Worm (Caenorhabditis elegans): Measurements from ENCODE around the gene nspe-7.

The nspe-7 gene

ce11 chrII:12629387-12629786 lies 2.4 kb downstream of the nspe-7 start, which contains the start of gene Y38E10A.28:
Gene Y38E10A.28 (plus strand): TSS chrII:12629687.
- TF ChIP-seq ama-1 (optimal IDR thresholded peaks at IDR 0.05) (no peak), mab-5 (tag; optimal IDR thresholded peaks at IDR 0.05) (no peak), skn-1 (tag; optimal IDR thresholded peaks at IDR 0.05) (no peak), C34F6.9 (tag; optimal IDR thresholded peaks at IDR 0.05) (no peak), nhr-129 (tag; optimal IDR thresholded peaks at IDR 0.05) (no peak), elt-3 (tag; optimal IDR thresholded peaks at IDR 0.05) (no peak), R02D3.7 (tag; optimal IDR thresholded peaks at IDR 0.05) (no peak), peb-1 (tag; optimal IDR thresholded peaks at IDR 0.05) (no peak), aly-2 (tag; optimal IDR thresholded peaks at IDR 0.05) (no peak), lin-13 (GFP tag; optimal IDR thresholded peaks at IDR 0.05) (no peak), ceh-16 (tag; optimal IDR thresholded peaks at IDR 0.05) (no peak), unc-62 (GFP tag; optimal IDR thresholded peaks at IDR 0.05) (no peak), nhr-10 (tag; optimal IDR thresholded peaks at IDR 0.05) (no peak), nhr-11 (tag; optimal IDR thresholded peaks at IDR 0.05) (no peak), Y55F3AM.14 (GFP tag; optimal IDR thresholded peaks at IDR 0.05) (no peak), mdl-1 (tag; optimal IDR thresholded peaks at IDR 0.05) (no peak), nhr-6 (tag; optimal IDR thresholded peaks at IDR 0.05) (no peak), ztf-4 (tag; optimal IDR thresholded peaks at IDR 0.05) (no peak), lin-11 (tag; optimal IDR thresholded peaks at IDR 0.05) (no peak), mbf-1 (tag; optimal IDR thresholded peaks at IDR 0.05) (no peak)

ce11 chrII:12630888-12631287 lies 3.9 kb downstream of the nspe-7 start, which contains the start of gene Y38E10A.34:
Gene Y38E10A.34 (plus strand): TSS chrII:12631188.
- TF ChIP-seq R02D3.7 (tag; optimal IDR thresholded peaks at IDR 0.05) (no peak), nhr-237 (tag; optimal IDR thresholded peaks at IDR 0.05) (no peak)

- TF ChIP-seq sma-9 (GFP tag; optimal IDR thresholded peaks at IDR 0.05) (peak; percentile 44), sma-9 (tag; optimal IDR thresholded peaks at IDR 0.05) (no peak), elt-1 (tag; optimal IDR thresholded peaks at IDR 0.05) (no peak), nhr-12 (tag; optimal IDR thresholded peaks at IDR 0.05) (no peak)
Observed at ce11 chrII:12634749-12635318, 7.8 kb downstream of the nspe-7 start, which contains the start of gene Y38E10A.17. Gene Y38E10A.17 (minus strand): TSS chrII:12634799.

- TF ChIP-seq elt-3 (tag; optimal IDR thresholded peaks at IDR 0.05): no peak
- TF ChIP-seq mbf-1 (tag; optimal IDR thresholded peaks at IDR 0.05): no peak
- no peak for TF ChIP-seq peb-1 (tag; optimal IDR thresholded peaks at IDR 0.05)
- TF ChIP-seq F13H6.1 (tag; optimal IDR thresholded peaks at IDR 0.05): no peak
- no peak for TF ChIP-seq nhr-11 (tag; optimal IDR thresholded peaks at IDR 0.05)
- no peak for TF ChIP-seq nhr-237 (tag; optimal IDR thresholded peaks at IDR 0.05)
- TF ChIP-seq sma-3 (GFP tag; optimal IDR thresholded peaks at IDR 0.05): no peak
- TF ChIP-seq nhr-23 (tag; optimal IDR thresholded peaks at IDR 0.05): no peak
- no peak for TF ChIP-seq nhr-129 (tag; optimal IDR thresholded peaks at IDR 0.05)
- TF ChIP-seq aly-2 (tag; optimal IDR thresholded peaks at IDR 0.05): no peak
- TF ChIP-seq ztf-4 (tag; optimal IDR thresholded peaks at IDR 0.05): no peak
- no peak for TF ChIP-seq skn-1 (tag; optimal IDR thresholded peaks at IDR 0.05)
- no peak for TF ChIP-seq ama-1 (optimal IDR thresholded peaks at IDR 0.05)
Observed at ce11 chrII:12636602-12637001, 9.6 kb downstream of the nspe-7 start, which contains the start of gene nhr-234. Gene nhr-234 (plus strand): TSS chrII:12636678.

- TF ChIP-seq fos-1 (tag; optimal IDR thresholded peaks at IDR 0.05) (no peak), ztf-1 (GFP tag; conservative IDR thresholded peaks at IDR 0.05) (no peak), ZK546.5 (tag; optimal IDR thresholded peaks at IDR 0.05) (no peak), nhr-25 (tag; optimal IDR thresholded peaks at IDR 0.05) (no peak)
Observed at ce11 chrII:12640370-12640769, 13.4 kb downstream of the nspe-7 start, which contains the start of gene nhr-235. Gene nhr-235 (plus strand): TSS chrII:12640670.

- no peak for TF ChIP-seq ztf-4 (tag; optimal IDR thresholded peaks at IDR 0.05)
- TF ChIP-seq elt-3 (tag; optimal IDR thresholded peaks at IDR 0.05): no peak
- TF ChIP-seq nhr-25 (tag; optimal IDR thresholded peaks at IDR 0.05): no peak
- no peak for TF ChIP-seq unc-39 (tag; optimal IDR thresholded peaks at IDR 0.05)
- no peak for TF ChIP-seq ztf-1 (GFP tag; conservative IDR thresholded peaks at IDR 0.05)
- TF ChIP-seq alr-1 (tag; optimal IDR thresholded peaks at IDR 0.05): no peak
- no peak for TF ChIP-seq blmp-1 (tag; optimal IDR thresholded peaks at IDR 0.05; ENCODE audit: insufficient read depth)
- no peak for TF ChIP-seq gmeb-1 (tag; optimal IDR thresholded peaks at IDR 0.05)
- TF ChIP-seq ceh-16 (tag; optimal IDR thresholded peaks at IDR 0.05): no peak
- TF ChIP-seq sem-4 (tag; optimal IDR thresholded peaks at IDR 0.05): no peak
- no peak for TF ChIP-seq nhr-129 (tag; optimal IDR thresholded peaks at IDR 0.05)
- TF ChIP-seq fos-1 (tag; optimal IDR thresholded peaks at IDR 0.05): no peak
- no peak for TF ChIP-seq nhr-21 (tag; optimal IDR thresholded peaks at IDR 0.05)
- TF ChIP-seq nhr-77 (tag; optimal IDR thresholded peaks at IDR 0.05): no peak
- TF ChIP-seq ztf-11 (tag; optimal IDR thresholded peaks at IDR 0.05): no peak
- TF ChIP-seq dmd-4 (tag; optimal IDR thresholded peaks at IDR 0.05): no peak
Observed at ce11 chrII:12654447-12654846, 27.5 kb downstream of the nspe-7 start, which contains the start of gene rgs-4. Gene rgs-4 (plus strand): TSS chrII:12654747.
